Worm (Caenorhabditis elegans) whole organism, L4 larva: ENCODE measurements around the gene gck-4.

ENCODE experiments used
- D1046.2 ChIP-seq: fragments of 200-800 bp; sonication (Bioruptor generic); IDR thresholded peaks from 2 replicates; pipeline ENCODE4 v1.3.6; 2022; ENCODE audit warnings: missing genetic modification characterization, missing compliant biosample characterization
- F10B5.3 ChIP-seq: sonication (generic microtip); optimal IDR thresholded peaks from 2 replicates; lab custom pipeline; 2016; ENCODE audit warnings: mild to moderate bottlenecking, missing genetic modification characterization, missing compliant biosample characterization
- F49E8.2 ChIP-seq: sonication (generic microtip); optimal IDR thresholded peaks from 2 replicates; lab custom pipeline; 2016; ENCODE audit warnings: missing compliant biosample characterization, mild to moderate bottlenecking, missing genetic modification characterization, borderline replicate concordance
- T26A8.4 ChIP-seq: fragments of 200-800 bp; sonication (Bioruptor generic); IDR thresholded peaks from 2 replicates; pipeline ENCODE4 v1.3.6; 2022; ENCODE audit warnings: missing genetic modification characterization, missing compliant biosample characterization
- Y105C5A.15 ChIP-seq: fragments of 200-800 bp; sonication (Bioruptor generic); IDR thresholded peaks from 2 replicates; pipeline ENCODE4 v1.3.6; 2022; ENCODE audit warnings: missing genetic modification characterization, missing compliant biosample characterization
- Y48G9A.11 ChIP-seq: fragments of 200-800 bp; sonication (Bioruptor generic); IDR thresholded peaks from 2 replicates; pipeline ENCODE4 v1.3.6; 2022; ENCODE audit warnings: missing genetic modification reagents, missing genetic modification characterization, missing compliant biosample characterization
- ZK546.5 ChIP-seq, 2 experiments: sonication (generic microtip); optimal IDR thresholded peaks; 2 replicates each; lab custom pipeline; 2017; ENCODE audit warnings: missing biosample characterization in 2 of 2, missing genetic modification characterization in 2 of 2
- ama-1 ChIP-seq: fragments of 150-350 bp; optimal IDR thresholded peaks from 2 replicates; lab custom pipeline; 2014; ENCODE audit warnings: inconsistent platforms, mixed read lengths
- arid-1 ChIP-seq: fragments of 200-800 bp; sonication (Bioruptor generic); conservative IDR thresholded peaks from 2 replicates; pipeline ENCODE4 v1.3.6; 2022; ENCODE audit warnings: missing genetic modification reagents, missing genetic modification characterization, missing compliant biosample characterization
- attf-4 ChIP-seq: sonication (generic microtip); optimal IDR thresholded peaks from 3 replicates; lab custom pipeline; 2017; ENCODE audit warnings: missing biosample characterization, missing genetic modification characterization
- ceh-20 ChIP-seq: fragments of 200-800 bp; sonication (Bioruptor generic); IDR thresholded peaks from 2 replicates; pipeline ENCODE4 v1.3.6; 2022; ENCODE audit warnings: missing genetic modification reagents, missing genetic modification characterization, missing compliant biosample characterization
- ceh-44 ChIP-seq: fragments of 200-800 bp; sonication (Bioruptor generic); IDR thresholded peaks from 2 replicates; pipeline ENCODE4 v1.3.6; 2022; ENCODE audit warnings: missing genetic modification reagents, missing genetic modification characterization, missing compliant biosample characterization
- ceh-62 ChIP-seq: sonication (generic microtip); optimal IDR thresholded peaks from 2 replicates; lab custom pipeline; 2017; ENCODE audit warnings: missing biosample characterization, missing genetic modification characterization
- ceh-82 ChIP-seq: sonication (generic microtip); optimal IDR thresholded peaks from 2 replicates; lab custom pipeline; 2017; ENCODE audit warnings: missing biosample characterization, missing genetic modification characterization
- ctbp-1 ChIP-seq: fragments of 200-800 bp; sonication (Bioruptor generic); IDR thresholded peaks from 2 replicates; pipeline ENCODE4 v1.3.6; 2022; ENCODE audit warnings: missing genetic modification reagents, missing genetic modification characterization, missing compliant biosample characterization
- daf-16 ChIP-seq, 3 experiments: sonication (generic microtip); optimal IDR thresholded peaks; 2 replicates each; lab custom pipeline; 2016 to 2017; ENCODE audit warnings: missing genetic modification characterization in 3 of 3, missing genetic modification reagents in 3 of 3, mild to moderate bottlenecking in 2 of 3, missing compliant biosample characterization in 2 of 3, missing biosample characterization in 1 of 3, moderate library complexity in 1 of 3
- dmd-8 ChIP-seq: fragments of 200-800 bp; sonication (Bioruptor generic); IDR thresholded peaks from 2 replicates; pipeline ENCODE4 v1.3.6; 2022; ENCODE audit warnings: missing genetic modification characterization, missing compliant biosample characterization
- dpl-1 ChIP-seq: fragments of 150-350 bp; optimal IDR thresholded peaks from 2 replicates; lab custom pipeline; 2014; ENCODE audit warnings: missing biosample characterization, missing genetic modification reagents, missing genetic modification characterization
- duxl-1 ChIP-seq: sonication (generic microtip); optimal IDR thresholded peaks from 2 replicates; lab custom pipeline; 2016; ENCODE audit warnings: mild to moderate bottlenecking, missing genetic modification characterization, moderate library complexity, missing compliant biosample characterization; ENCODE audit not compliant: poor library complexity
- fos-1 ChIP-seq: fragments of 150-350 bp; optimal IDR thresholded peaks from 2 replicates; lab custom pipeline; 2014; ENCODE audit warnings: missing biosample characterization, missing genetic modification characterization
- hlh-11 ChIP-seq: fragments of 200-800 bp; sonication (Bioruptor generic); optimal IDR thresholded peaks from 2 replicates; lab custom pipeline; 2018; ENCODE audit warnings: mild to moderate bottlenecking, missing genetic modification characterization, missing compliant biosample characterization
- lim-7 ChIP-seq: fragments of 200-800 bp; sonication (Bioruptor generic); IDR thresholded peaks from 2 replicates; pipeline ENCODE4 v1.3.6; 2022; ENCODE audit warnings: missing genetic modification characterization, missing compliant biosample characterization
- lin-29 ChIP-seq: fragments of 200-800 bp; sonication (Bioruptor generic); IDR thresholded peaks from 2 replicates; pipeline ENCODE4 v1.3.6; 2022; ENCODE audit warnings: missing genetic modification reagents, missing genetic modification characterization, missing compliant biosample characterization
- lin-38 ChIP-seq: fragments of 200-800 bp; sonication (Bioruptor generic); IDR thresholded peaks from 2 replicates; pipeline ENCODE4 v1.3.6; 2022; ENCODE audit warnings: missing genetic modification reagents, missing genetic modification characterization, missing compliant biosample characterization
- madf-5 ChIP-seq, 2 experiments: fragments of 200-800 bp; sonication (Bioruptor generic); IDR thresholded peaks; 2 replicates each; pipeline ENCODE4 v1.3.6; 2022; ENCODE audit warnings: missing compliant biosample characterization in 2 of 2, missing genetic modification characterization in 2 of 2
- mdl-1 ChIP-seq, 2 experiments: fragments of 150-350 bp in 1 of 2; sonication (generic microtip) in 1 of 2; optimal IDR thresholded peaks; 2 replicates each; lab custom pipeline; 2014 to 2017; ENCODE audit warnings: missing biosample characterization in 2 of 2, missing genetic modification characterization in 2 of 2
- mes-2 ChIP-seq: sonication (generic microtip); optimal IDR thresholded peaks from 2 replicates; lab custom pipeline; 2016; ENCODE audit warnings: missing genotype, mild to moderate bottlenecking, missing genetic modification characterization, missing compliant biosample characterization; ENCODE audit not compliant: poor library complexity, severe bottlenecking
- mxl-3 ChIP-seq: fragments of 200-800 bp; sonication (Bioruptor generic); optimal IDR thresholded peaks from 2 replicates; lab custom pipeline; 2018; ENCODE audit warnings: mild to moderate bottlenecking, missing genetic modification characterization, missing compliant biosample characterization
- nhr-11 ChIP-seq: fragments of 150-350 bp; optimal IDR thresholded peaks from 2 replicates; lab custom pipeline; 2014; ENCODE audit warnings: missing biosample characterization, missing genetic modification characterization
- nhr-28 ChIP-seq: fragments of 150-350 bp; optimal IDR thresholded peaks from 2 replicates; lab custom pipeline; 2014; ENCODE audit warnings: missing biosample characterization, missing genetic modification characterization
- nhr-48 ChIP-seq: sonication (generic microtip); optimal IDR thresholded peaks from 2 replicates; lab custom pipeline; 2016; ENCODE audit warnings: mild to moderate bottlenecking, missing genetic modification characterization, missing compliant biosample characterization
- nhr-6 ChIP-seq: fragments of 150-350 bp; optimal IDR thresholded peaks from 2 replicates; lab custom pipeline; 2014; ENCODE audit warnings: missing biosample characterization, missing genetic modification characterization
- pha-4 ChIP-seq, 2 experiments: fragments of 150-350 bp in 1 of 2; fragments of 200-800 bp in 1 of 2; sonication (Bioruptor generic) in 1 of 2; IDR thresholded peaks in 1 of 2; optimal IDR thresholded peaks in 1 of 2; 2 replicates each; pipeline versions ENCODE4 v1.3.6 to Lab custom; 2014 to 2022; ENCODE audit warnings: missing genetic modification characterization in 2 of 2, missing genetic modification reagents in 2 of 2, missing biosample characterization in 1 of 2, missing compliant biosample characterization in 1 of 2
- php-3 ChIP-seq: fragments of 200-800 bp; sonication (Bioruptor generic); IDR thresholded peaks from 2 replicates; pipeline ENCODE4 v1.3.6; 2022; ENCODE audit warnings: missing genetic modification reagents, missing genetic modification characterization, missing compliant biosample characterization
- pqm-1 ChIP-seq: sonication (generic microtip); optimal IDR thresholded peaks from 2 replicates; lab custom pipeline; 2017; ENCODE audit warnings: missing biosample characterization, missing genetic modification characterization
- rbr-2 ChIP-seq: sonication (generic microtip); optimal IDR thresholded peaks from 2 replicates; lab custom pipeline; 2016; ENCODE audit warnings: missing genotype, missing genetic modification characterization, missing compliant biosample characterization
- set-16 ChIP-seq: fragments of 200-800 bp; sonication (Bioruptor generic); IDR thresholded peaks from 2 replicates; pipeline ENCODE4 v1.3.6; 2022; ENCODE audit warnings: missing genetic modification reagents, missing genetic modification characterization, missing compliant biosample characterization
- skn-1 ChIP-seq: fragments of 150-350 bp; optimal IDR thresholded peaks from 2 replicates; lab custom pipeline; 2014; ENCODE audit warnings: missing biosample characterization, missing genetic modification characterization
- snpc-1.2 ChIP-seq: fragments of 200-800 bp; sonication (Bioruptor generic); IDR thresholded peaks from 2 replicates; pipeline ENCODE4 v1.3.6; 2022; ENCODE audit warnings: missing genetic modification reagents, missing genetic modification characterization, missing compliant biosample characterization
- snpc-4 ChIP-seq: fragments of 150-350 bp; optimal IDR thresholded peaks from 2 replicates; lab custom pipeline; 2014; ENCODE audit warnings: missing biosample characterization, missing genetic modification characterization
- tra-1 ChIP-seq: fragments of 200-800 bp; sonication (Bioruptor generic); IDR thresholded peaks from 2 replicates; pipeline ENCODE4 v1.3.6; 2022; ENCODE audit warnings: missing genetic modification reagents, missing genetic modification characterization, missing compliant biosample characterization
- unc-62 ChIP-seq, 3 experiments: fragments of 150-350 bp in 1 of 3; sonication (generic microtip); optimal IDR thresholded peaks in 2 of 3; peaks in 1 of 3; 1 replicate in 1 of 3; 2 replicates in 2 of 3; lab custom pipeline; 2014 to 2017; ENCODE audit warnings: missing biosample characterization in 3 of 3, missing genetic modification characterization in 3 of 3, missing genetic modification reagents in 3 of 3, missing genotype in 1 of 3
- zag-1 ChIP-seq: fragments of 150-350 bp; optimal IDR thresholded peaks from 2 replicates; lab custom pipeline; 2014; ENCODE audit warnings: missing biosample characterization, missing genetic modification characterization
- zfp-3 ChIP-seq: fragments of 200-800 bp; sonication (Bioruptor generic); conservative IDR thresholded peaks from 2 replicates; pipeline ENCODE4 v1.3.6; 2022; ENCODE audit warnings: missing genetic modification reagents, missing genetic modification characterization, missing compliant biosample characterization
- zip-11 ChIP-seq: fragments of 200-800 bp; sonication (Bioruptor generic); IDR thresholded peaks from 2 replicates; pipeline ENCODE4 v1.3.6; 2022; ENCODE audit warnings: missing genetic modification characterization, missing compliant biosample characterization

Gene gck-4

DNA sequence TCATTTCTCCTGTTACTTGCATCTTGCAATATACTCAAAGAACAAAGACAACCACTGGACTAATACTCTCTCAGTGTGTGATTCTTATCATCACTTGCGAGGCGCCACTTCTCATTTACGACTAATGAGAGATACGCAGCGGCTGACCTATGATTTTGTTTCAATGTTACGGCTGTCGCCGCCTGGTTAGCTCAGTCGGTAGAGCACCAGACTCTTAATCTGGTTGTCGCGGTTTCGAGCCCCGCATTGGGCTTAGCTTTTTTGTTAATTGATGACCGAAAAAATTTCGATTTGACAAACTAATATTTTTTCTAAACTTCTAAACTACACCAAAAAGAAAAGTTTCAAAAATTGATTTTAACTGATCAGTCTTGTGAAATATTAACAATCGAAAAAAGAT, 39.3 kb downstream of the gck-4 start (continued):
- TF ChIP-seq Y105C5A.15 (0 out of 2 replicates have a peak, but pooled peaks have one; percentile 15), unc-62 (GFP tag; optimal IDR thresholded peaks at IDR 0.05 in 1 of 2; lab: Kevin White, UChicago) (no peak), unc-62 (tag; optimal IDR thresholded peaks at IDR 0.05; lab: Kevin White, UChicago) (no peak), ceh-44 (GFP tag; lab: Robert Waterston, UW) (0 out of 2 replicates have a peak, but pooled peaks have one; percentile 14), madf-5 (GFP tag; IDR thresholded peaks at IDR 0.05; lab: Robert Waterston, UW) (0 out of 4 replicates have a peak, but pooled peaks of 1 of the 2 experiments have one; percentile 47), nhr-28 (tag; lab: Kevin White, UChicago) (peak; percentile 7)

DNA sequence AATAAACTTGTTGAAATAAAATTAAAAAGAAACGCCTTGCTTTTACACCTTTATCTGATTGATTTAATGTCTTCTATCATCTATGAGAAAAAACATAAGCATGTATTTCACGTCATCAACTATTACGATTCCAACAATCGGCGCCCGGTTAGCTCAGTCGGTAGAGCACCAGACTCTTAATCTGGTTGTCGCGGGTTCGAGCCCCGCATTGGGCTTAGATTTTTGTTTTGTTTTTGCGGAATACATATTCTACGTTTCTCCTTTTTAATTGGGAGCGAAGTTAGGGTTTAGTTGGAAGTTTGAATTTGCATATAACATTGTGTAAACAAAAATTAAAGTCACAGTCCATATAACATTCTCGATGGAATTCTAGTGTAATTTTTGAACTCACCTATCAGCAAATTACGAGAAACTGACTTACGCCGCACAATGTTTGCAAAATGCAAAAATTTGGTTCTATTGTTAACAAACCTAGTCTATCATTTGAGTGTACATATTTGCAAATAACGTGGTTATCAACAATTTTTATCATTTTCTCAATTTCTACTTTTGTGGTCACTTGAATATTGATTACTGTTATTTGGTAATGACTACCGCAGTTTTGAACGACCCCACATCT, 40.2 kb downstream of the gck-4 start, which contains the start of gene shc-3:
Gene shc-3, plus strand, starts transcription at position 484 of the 619 bp plus-strand sequence.
- TF ChIP-seq zfp-3 (GFP tag; lab: Robert Waterston, UW) (no peak), zip-11 (GFP tag; lab: Robert Waterston, UW) (0 out of 2 replicates have a peak, but pooled peaks have one; percentile 31), snpc-4 (tag; lab: Kevin White, UChicago) (no peak), madf-5 (GFP tag; IDR thresholded peaks at IDR 0.05; lab: Robert Waterston, UW) (peak in 1 of 2 experiments; percentile 33; a peak in 1 of 4 replicates), hlh-11 (no peak), pqm-1 (tag; lab: Kevin White, UChicago) (no peak), lin-38 (GFP tag; lab: Robert Waterston, UW) (peak; percentile 56), dpl-1 (GFP tag; lab: Kevin White, UChicago) (no peak), ceh-44 (GFP tag; lab: Robert Waterston, UW) (0 out of 2 replicates have a peak, but pooled peaks have one; percentile 23), lim-7 (no peak; the same call in 1 of the 2 replicates), fos-1 (tag; lab: Kevin White, UChicago) (no peak), ZK546.5 (tag; optimal IDR thresholded peaks at IDR 0.05; lab: Kevin White, UChicago) (no peak), daf-16 (GFP tag; optimal IDR thresholded peaks at IDR 0.05; lab: Kevin White, UChicago) (no peak), daf-16 (tag; optimal IDR thresholded peaks at IDR 0.05; lab: Kevin White, UChicago) (peak; percentile 65), lin-29 (GFP tag; lab: Robert Waterston, UW) (no peak), nhr-6 (tag; lab: Kevin White, UChicago) (no peak), duxl-1 (no peak), nhr-48 (tag; lab: Kevin White, UChicago) (no peak), php-3 (GFP tag; lab: Robert Waterston, UW) (no peak), rbr-2 (tag; lab: Kevin White, UChicago) (no peak), T26A8.4 (GFP tag; lab: Robert Waterston, UW) (no peak), ctbp-1 (GFP tag; lab: Robert Waterston, UW) (0 out of 2 replicates have a peak, but pooled peaks have one; percentile 8), ceh-82 (no peak), unc-62 (GFP tag; optimal IDR thresholded peaks at IDR 0.05 in 1 of 2; lab: Kevin White, UChicago) (peak in 1 of 2 experiments; percentile 93), unc-62 (tag; optimal IDR thresholded peaks at IDR 0.05; lab: Kevin White, UChicago) (no peak), attf-4 (tag; lab: Kevin White, UChicago) (no peak), Y48G9A.11 (GFP tag; lab: Robert Waterston, UW) (no peak), nhr-11 (tag; lab: Kevin White, UChicago) (no peak), mes-2 (tag; lab: Kevin White, UChicago) (no peak), ceh-20 (no peak), arid-1 (GFP tag; lab: Robert Waterston, UW) (no peak), set-16 (GFP tag; lab: Robert Waterston, UW) (no peak), ceh-62 (tag; lab: Kevin White, UChicago) (no peak), dmd-8 (GFP tag; lab: Robert Waterston, UW) (no peak), F49E8.2 (tag; lab: Kevin White, UChicago) (no peak), F10B5.3 (tag; lab: Kevin White, UChicago) (no peak), zag-1 (tag; lab: Kevin White, UChicago) (no peak), mxl-3 (GFP tag; lab: Kevin White, UChicago) (no peak), D1046.2 (GFP tag; lab: Robert Waterston, UW) (0 out of 2 replicates have a peak, but pooled peaks have one; percentile 43), snpc-1.2 (GFP tag; lab: Robert Waterston, UW) (peak; percentile 71), tra-1 (GFP tag; lab: Robert Waterston, UW) (peak; percentile 56; the same call in 1 of the 2 replicates), skn-1 (tag; lab: Kevin White, UChicago) (no peak), mdl-1 (tag; optimal IDR thresholded peaks at IDR 0.05; lab: Kevin White, UChicago) (no peak), ama-1 (lab: Kevin White, UChicago) (no peak), nhr-28 (tag; lab: Kevin White, UChicago) (peak; percentile 51), pha-4 (GFP tag; IDR thresholded peaks at IDR 0.05; lab: Robert Waterston, UW) (0 out of 2 replicates have a peak, but pooled peaks have one; percentile 57), pha-4 (tag; optimal IDR thresholded peaks at IDR 0.05; lab: Kevin White, UChicago) (no peak)
